Worm (Caenorhabditis elegans) whole organism, L4 larva: ENCODE results near the gene T26H8.4.

Source experiments
- aly-2 ChIP-seq: sonication (generic microtip); optimal IDR thresholded peaks from 2 replicates; lab custom pipeline; 2018; ENCODE audit warnings: missing biosample characterization, missing genetic modification characterization
- ama-1 ChIP-seq: fragments of 150-350 bp; optimal IDR thresholded peaks from 2 replicates; lab custom pipeline; 2014; ENCODE audit warnings: inconsistent platforms, mixed read lengths
- ctbp-1 ChIP-seq: fragments of 200-800 bp; sonication (Bioruptor generic); IDR thresholded peaks from 2 replicates; pipeline ENCODE4 v1.3.6; 2022; ENCODE audit warnings: missing genetic modification reagents, missing genetic modification characterization, missing compliant biosample characterization
- mdt-29 ChIP-seq: fragments of 200-800 bp; sonication (Bioruptor generic); IDR thresholded peaks from 2 replicates; pipeline ENCODE4 v1.3.6; 2022; ENCODE audit warnings: missing genetic modification reagents, missing genetic modification characterization, missing compliant biosample characterization
- pha-4 ChIP-seq, 2 experiments: fragments of 150-350 bp in 1 of 2; fragments of 200-800 bp in 1 of 2; sonication (Bioruptor generic) in 1 of 2; IDR thresholded peaks in 1 of 2; optimal IDR thresholded peaks in 1 of 2; 2 replicates each; pipeline versions ENCODE4 v1.3.6 to Lab custom; 2014 to 2022; ENCODE audit warnings: missing genetic modification characterization in 2 of 2, missing genetic modification reagents in 2 of 2, missing biosample characterization in 1 of 2, missing compliant biosample characterization in 1 of 2
- sdz-12 ChIP-seq: fragments of 200-800 bp; sonication (Bioruptor generic); optimal IDR thresholded peaks from 2 replicates; lab custom pipeline; 2018; ENCODE audit warnings: mild to moderate bottlenecking, missing genetic modification characterization, missing compliant biosample characterization
- skn-1 ChIP-seq: fragments of 150-350 bp; optimal IDR thresholded peaks from 2 replicates; lab custom pipeline; 2014; ENCODE audit warnings: missing biosample characterization, missing genetic modification characterization
- snpc-4 ChIP-seq: fragments of 150-350 bp; optimal IDR thresholded peaks from 2 replicates; lab custom pipeline; 2014; ENCODE audit warnings: missing biosample characterization, missing genetic modification characterization

DNA sequence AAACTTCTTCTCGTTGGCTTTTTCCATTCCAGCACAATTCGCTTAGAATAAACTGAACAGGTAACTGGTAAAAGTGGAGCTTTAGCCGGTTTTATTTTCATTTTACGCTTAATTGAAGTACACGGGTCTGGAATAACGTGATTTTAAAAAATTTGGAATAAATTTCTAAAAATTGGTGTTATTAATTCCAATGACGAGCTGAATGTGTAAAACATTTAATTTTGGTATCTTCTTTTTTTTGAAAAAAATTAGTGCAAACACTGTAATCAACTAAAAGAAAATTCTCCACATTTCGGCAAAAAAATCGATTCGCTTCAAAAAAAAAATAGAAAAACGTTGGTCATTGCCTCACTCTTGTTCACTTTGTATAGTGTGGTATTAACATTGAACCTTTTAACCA, 34.4 kb downstream of the T26H8.4 start, which contains the start of gene T10H4.4:
- TF ChIP-seq ctbp-1 (GFP tag; lab: Robert Waterston, UW), result no peak
- no peak for TF ChIP-seq snpc-4 (tag; lab: Kevin White, UChicago)
- TF ChIP-seq mdt-29 (GFP tag; lab: Robert Waterston, UW), result no peak
- TF ChIP-seq ama-1 (lab: Kevin White, UChicago), result no peak
- TF ChIP-seq pha-4 (GFP tag; IDR thresholded peaks at IDR 0.05; lab: Robert Waterston, UW), result no peak
- TF ChIP-seq pha-4 (tag; optimal IDR thresholded peaks at IDR 0.05; lab: Kevin White, UChicago), result no peak
- no peak for TF ChIP-seq skn-1 (tag; lab: Kevin White, UChicago)
- TF ChIP-seq sdz-12, result no peak
- no peak for TF ChIP-seq aly-2 (tag; lab: Kevin White, UChicago)
